Fruit fly (Drosophila melanogaster) whole organism, embryonic: ENCODE measurements around the gene Prx2.

Experiments
- Asciz ChIP-seq: fragments of 200-800 bp; sonication (Bioruptor generic); optimal IDR thresholded peaks from 2 replicates; lab custom pipeline; 2017; ENCODE audit warnings: missing biosample characterization, mild to moderate bottlenecking, missing genetic modification characterization, missing genetic modification reagents
- Awh ChIP-seq: fragments of 200-800 bp; sonication (Bioruptor generic); IDR thresholded peaks from 2 replicates; pipeline ENCODE4, ENCODE4 v1.3.6; 2022; ENCODE audit warnings: missing biosample characterization, missing genetic modification characterization
- CG10267 ChIP-seq: fragments of 200-800 bp; sonication (Bioruptor generic); optimal IDR thresholded peaks from 2 replicates; lab custom pipeline; 2018; ENCODE audit warnings: missing biosample characterization, mild to moderate bottlenecking, missing genetic modification characterization, moderate library complexity
- CG10431 ChIP-seq: fragments of 200-800 bp; sonication (Bioruptor generic); optimal IDR thresholded peaks from 3 replicates; lab custom pipeline; 2018; ENCODE audit warnings: missing biosample characterization, mild to moderate bottlenecking, missing genetic modification characterization
- CG10543 ChIP-seq: fragments of 200-800 bp; sonication (Bioruptor generic); optimal IDR thresholded peaks from 3 replicates; lab custom pipeline; 2017; ENCODE audit warnings: missing biosample characterization, mild to moderate bottlenecking, missing genetic modification characterization, moderate library complexity
- CG11723 ChIP-seq: fragments of 200-800 bp; sonication (Bioruptor generic); optimal IDR thresholded peaks from 2 replicates; lab custom pipeline; 2017; ENCODE audit warnings: missing biosample characterization, mild to moderate bottlenecking, missing genetic modification characterization
- CG12104 ChIP-seq: fragments of 200-800 bp; sonication (Bioruptor generic); optimal IDR thresholded peaks from 3 replicates; lab custom pipeline; 2016; ENCODE audit warnings: missing biosample characterization, missing genetic modification characterization
- CG13123 ChIP-seq: fragments of 200-800 bp; sonication (Bioruptor generic); optimal IDR thresholded peaks from 2 replicates; lab custom pipeline; 2016; ENCODE audit warnings: missing biosample characterization, missing genetic modification characterization
- CG13424 ChIP-seq: fragments of 200-800 bp; sonication (Bioruptor generic); optimal IDR thresholded peaks from 2 replicates; lab custom pipeline; 2019; ENCODE audit warnings: missing biosample characterization, mild to moderate bottlenecking, missing genetic modification characterization, moderate library complexity
- CG14050 ChIP-seq: fragments of 200-800 bp; sonication (Bioruptor generic); IDR thresholded peaks from 3 replicates; pipeline ENCODE4 v1.3.6; 2022; ENCODE audit warnings: missing biosample characterization, missing genetic modification characterization
- CG15011 ChIP-seq: fragments of 200-800 bp; sonication (Bioruptor generic); optimal IDR thresholded peaks from 3 replicates; lab custom pipeline; 2018; ENCODE audit warnings: missing biosample characterization, mild to moderate bottlenecking, missing genetic modification characterization
- CG1602 ChIP-seq: fragments of 200-800 bp; sonication (Bioruptor generic); optimal IDR thresholded peaks from 3 replicates; lab custom pipeline; 2016; ENCODE audit warnings: missing biosample characterization, missing genetic modification characterization
- CG18619 ChIP-seq: fragments of 200-800 bp; sonication (Bioruptor generic); optimal IDR thresholded peaks from 3 replicates; lab custom pipeline; 2017; ENCODE audit warnings: missing biosample characterization, mild to moderate bottlenecking, missing genetic modification characterization
- CG2889 ChIP-seq: fragments of 200-800 bp; sonication (Bioruptor generic); IDR thresholded peaks from 3 replicates; pipeline ENCODE4 v1.3.6; 2022; ENCODE audit warnings: missing biosample characterization, missing genetic modification characterization
- CG31441 ChIP-seq: fragments of 200-800 bp; sonication (Bioruptor generic); IDR thresholded peaks from 2 replicates; pipeline ENCODE4 v1.3.6; 2022; ENCODE audit warnings: missing biosample characterization, missing genetic modification characterization
- CG32767 ChIP-seq: fragments of 200-800 bp; sonication (Bioruptor generic); IDR thresholded peaks from 2 replicates; pipeline ENCODE4 v1.3.6; 2022; ENCODE audit warnings: missing biosample characterization, missing genetic modification characterization
- CG32772 ChIP-seq: fragments of 200-800 bp; sonication (Bioruptor generic); IDR thresholded peaks from 2 replicates; pipeline ENCODE4 v1.3.6; 2022; ENCODE audit warnings: missing biosample characterization, missing genetic modification characterization
- CG3838 ChIP-seq: fragments of 200-800 bp; sonication (Bioruptor generic); optimal IDR thresholded peaks from 3 replicates; lab custom pipeline; 2016; ENCODE audit warnings: missing biosample characterization, missing genetic modification characterization
- CG6689 ChIP-seq: fragments of 200-800 bp; sonication (Bioruptor generic); IDR thresholded peaks from 2 replicates; pipeline ENCODE4 v1.3.6; 2022; ENCODE audit warnings: missing biosample characterization, missing genetic modification characterization
- CG6854 ChIP-seq: fragments of 200-800 bp; sonication (Bioruptor generic); optimal IDR thresholded peaks from 3 replicates; lab custom pipeline; 2017; ENCODE audit warnings: missing biosample characterization, mild to moderate bottlenecking, missing genetic modification characterization
- CG7556 ChIP-seq: fragments of 200-800 bp; sonication (Bioruptor generic); optimal IDR thresholded peaks from 2 replicates; lab custom pipeline; 2017; ENCODE audit warnings: missing biosample characterization, mild to moderate bottlenecking, missing genetic modification characterization
- CG7786 ChIP-seq: fragments of 200-800 bp; sonication (Bioruptor generic); optimal IDR thresholded peaks from 2 replicates; lab custom pipeline; 2016; ENCODE audit warnings: missing biosample characterization, missing genetic modification characterization
- CG7987 ChIP-seq: fragments of 200-800 bp; sonication (Bioruptor generic); optimal IDR thresholded peaks from 2 replicates; lab custom pipeline; 2018; ENCODE audit warnings: missing biosample characterization, mild to moderate bottlenecking, missing genetic modification characterization, moderate library complexity
- CG8478 ChIP-seq: fragments of >200 bp; optimal IDR thresholded peaks from 2 replicates; lab custom pipeline; 2018
- CG9437 ChIP-seq: fragments of 200-800 bp; sonication (Bioruptor generic); optimal IDR thresholded peaks from 2 replicates; lab custom pipeline; 2018; ENCODE audit warnings: missing biosample characterization, mild to moderate bottlenecking, missing genetic modification characterization
- CG9727 ChIP-seq: fragments of 200-800 bp; sonication (Bioruptor generic); optimal IDR thresholded peaks from 3 replicates; lab custom pipeline; 2017; ENCODE audit warnings: missing biosample characterization, mild to moderate bottlenecking, missing genetic modification characterization
- CG9876 ChIP-seq: fragments of 200-800 bp; sonication (Bioruptor generic); optimal IDR thresholded peaks from 2 replicates; lab custom pipeline; 2016; ENCODE audit warnings: missing biosample characterization, missing genetic modification characterization
- CTCF ChIP-seq: fragments of 200-800 bp; sonication (Bioruptor generic); optimal IDR thresholded peaks from 2 replicates; lab custom pipeline; 2017; ENCODE audit warnings: missing biosample characterization, mild to moderate bottlenecking, missing genetic modification characterization, moderate library complexity
- D19A ChIP-seq: fragments of 200-800 bp; optimal IDR thresholded peaks from 3 replicates; lab custom pipeline; 2019; ENCODE audit warnings: missing biosample characterization, mild to moderate bottlenecking, missing genetic modification characterization, moderate library complexity
- Dfd ChIP-seq, 2 experiments: fragments of >200 bp; optimal IDR thresholded peaks; 2 replicates each; lab custom pipeline; 2017; ENCODE audit warnings: missing biosample characterization in 2 of 2, missing genetic modification characterization in 2 of 2
- Doc3 ChIP-seq: fragments of 200-800 bp; sonication (Bioruptor generic); IDR thresholded peaks from 3 replicates; pipeline ENCODE4 v1.3.6; 2022; ENCODE audit warnings: missing biosample characterization, missing genetic modification characterization; ENCODE audit not compliant: partially characterized antibody
- Drgx ChIP-seq: fragments of 200-800 bp; sonication (Bioruptor generic); IDR thresholded peaks from 2 replicates; pipeline ENCODE4 v1.3.6; 2022; ENCODE audit warnings: missing biosample characterization, missing genetic modification characterization
- Fer1 ChIP-seq: fragments of 200-800 bp; sonication (Bioruptor generic); optimal IDR thresholded peaks from 2 replicates; lab custom pipeline; 2017; ENCODE audit warnings: missing biosample characterization, mild to moderate bottlenecking, missing genetic modification characterization
- Fer2 ChIP-seq: fragments of 200-800 bp; sonication (Bioruptor generic); optimal IDR thresholded peaks from 2 replicates; lab custom pipeline; 2018; ENCODE audit warnings: missing biosample characterization, mild to moderate bottlenecking, missing genetic modification characterization, moderate library complexity
- Hand ChIP-seq: fragments of 200-800 bp; sonication (Bioruptor generic); optimal IDR thresholded peaks from 2 replicates; lab custom pipeline; 2017; ENCODE audit warnings: mild to moderate bottlenecking, missing biosample characterization, missing genetic modification reagents, missing genetic modification characterization
- NfI ChIP-seq: fragments of 200-800 bp; sonication (Bioruptor generic); optimal IDR thresholded peaks from 3 replicates; lab custom pipeline; 2018; ENCODE audit warnings: missing biosample characterization, mild to moderate bottlenecking, missing genetic modification characterization, moderate library complexity
- Sry-β ChIP-seq: fragments of 200-800 bp; sonication (Bioruptor generic); optimal IDR thresholded peaks from 2 replicates; lab custom pipeline; 2018; ENCODE audit warnings: missing biosample characterization, mild to moderate bottlenecking, missing genetic modification characterization, moderate library complexity
- abd-A ChIP-seq: fragments of 200-800 bp; sonication (Bioruptor generic); optimal IDR thresholded peaks from 3 replicates; lab custom pipeline; 2019; ENCODE audit warnings: missing biosample characterization, mild to moderate bottlenecking, missing genetic modification characterization, moderate library complexity
- ac ChIP-seq: fragments of 200-800 bp; sonication (Bioruptor generic); optimal IDR thresholded peaks from 3 replicates; lab custom pipeline; 2017; ENCODE audit warnings: missing biosample characterization, mild to moderate bottlenecking, missing genetic modification characterization
- al ChIP-seq: fragments of 200-800 bp; sonication (Bioruptor generic); IDR thresholded peaks from 2 replicates; pipeline ENCODE4 v1.3.6; 2022; ENCODE audit warnings: missing biosample characterization, missing genetic modification characterization
- bab2 ChIP-seq: fragments of 200-800 bp; sonication (Bioruptor generic); optimal IDR thresholded peaks from 2 replicates; lab custom pipeline; 2016; ENCODE audit warnings: missing biosample characterization, missing genetic modification characterization
- bowl ChIP-seq: fragments of 200-800 bp; sonication (Bioruptor generic); IDR thresholded peaks from 2 replicates; pipeline ENCODE4 v1.3.6; 2022; ENCODE audit warnings: missing biosample characterization, missing genetic modification characterization
- btn ChIP-seq: fragments of 200-800 bp; sonication (Bioruptor generic); optimal IDR thresholded peaks from 2 replicates; lab custom pipeline; 2016; ENCODE audit warnings: missing biosample characterization, missing genetic modification characterization
- cad ChIP-seq: fragments of >200 bp; optimal IDR thresholded peaks from 2 replicates; lab custom pipeline; 2017; ENCODE audit warnings: missing biosample characterization, missing genetic modification characterization
- cato ChIP-seq: fragments of 200-800 bp; sonication (Bioruptor generic); optimal IDR thresholded peaks from 2 replicates; lab custom pipeline; 2016; ENCODE audit warnings: missing biosample characterization, missing genetic modification characterization, borderline replicate concordance
- crol ChIP-seq: fragments of 200-800 bp; sonication (Bioruptor generic); IDR thresholded peaks from 2 replicates; pipeline ENCODE4 v1.3.6; 2022; ENCODE audit warnings: missing biosample characterization, missing genetic modification characterization
- gcm ChIP-seq: fragments of 200-800 bp; sonication (Bioruptor generic); optimal IDR thresholded peaks from 2 replicates; lab custom pipeline; 2019; ENCODE audit warnings: missing biosample characterization, mild to moderate bottlenecking, missing genetic modification characterization, moderate library complexity
- gem ChIP-seq: fragments of 200-800 bp; sonication (Bioruptor generic); optimal IDR thresholded peaks from 2 replicates; lab custom pipeline; 2019; ENCODE audit warnings: missing biosample characterization, mild to moderate bottlenecking, missing genetic modification characterization, moderate library complexity
- hbn ChIP-seq: fragments of 200-800 bp; sonication (Bioruptor generic); IDR thresholded peaks from 2 replicates; pipeline ENCODE4 v1.3.6; 2022; ENCODE audit warnings: missing biosample characterization, missing genetic modification characterization; ENCODE audit not compliant: partially characterized antibody
- lbe ChIP-seq: fragments of 200-800 bp; sonication (Bioruptor generic); optimal IDR thresholded peaks from 2 replicates; lab custom pipeline; 2016; ENCODE audit warnings: missing biosample characterization, mild to moderate bottlenecking, missing genetic modification characterization
- lola ChIP-seq, 3 experiments: fragments of >200 bp in 2 of 3; fragments of 200-800 bp in 1 of 3; sonication (Bioruptor generic) in 1 of 3; optimal IDR thresholded peaks; 2 replicates each; lab custom pipeline; 2017 to 2019; ENCODE audit warnings: missing biosample characterization in 3 of 3, missing genetic modification characterization in 3 of 3, mild to moderate bottlenecking in 1 of 3, moderate library complexity in 1 of 3
- nom ChIP-seq: fragments of 200-800 bp; sonication (Bioruptor generic); optimal IDR thresholded peaks from 2 replicates; lab custom pipeline; 2017; ENCODE audit warnings: missing biosample characterization, missing genetic modification characterization, mild to moderate bottlenecking, moderate library complexity, missing genetic modification reagents
- repo ChIP-seq: fragments of 200-800 bp; sonication (Bioruptor generic); optimal IDR thresholded peaks from 2 replicates; lab custom pipeline; 2016; ENCODE audit warnings: missing biosample characterization, missing genetic modification characterization
- stc ChIP-seq: fragments of 200-800 bp; sonication (Bioruptor generic); IDR thresholded peaks from 2 replicates; pipeline ENCODE4 v1.3.6; 2022; ENCODE audit warnings: missing biosample characterization, missing genetic modification characterization
- sug ChIP-seq: fragments of 200-800 bp; optimal IDR thresholded peaks from 2 replicates; lab custom pipeline; 2019; ENCODE audit warnings: missing biosample characterization, mild to moderate bottlenecking, missing genetic modification characterization, moderate library complexity

The Prx2 gene

dm6 chrX:13310764-13311163 is 18.9 kb upstream of the Prx2 start (continued):
- TF ChIP-seq CG13123 (GFP tag; lab: Kevin White, UChicago) = no peak
- TF ChIP-seq CG10431 (GFP tag; lab: Kevin White, UChicago) = no peak
- no peak for TF ChIP-seq CG7786 (GFP tag; lab: Kevin White, UChicago)
- no peak for TF ChIP-seq CG32767 (GFP tag; lab: Robert Waterston, UW)
- no peak for TF ChIP-seq CG11723
- TF ChIP-seq CG2889 = no peak
- no peak for TF ChIP-seq CG14050 (GFP tag; lab: Robert Waterston, UW)
- peak; percentile 81 for TF ChIP-seq CG10543
- no peak for TF ChIP-seq Fer2 (tag; lab: Kevin White, UChicago)
- no peak for TF ChIP-seq Dfd (GFP tag; optimal IDR thresholded peaks at IDR 0.05; lab: Kevin White, UChicago)
- no peak for TF ChIP-seq CG6689 (GFP tag; lab: Robert Waterston, UW)
- TF ChIP-seq abd-A (tag; lab: Kevin White, UChicago) = peak; percentile 24
- peak; percentile 83 for TF ChIP-seq crol (GFP tag; lab: Robert Waterston, UW)
- TF ChIP-seq CG9876 (GFP tag; lab: Kevin White, UChicago) = no peak
- TF ChIP-seq gcm = no peak
- no peak for TF ChIP-seq Doc3 (GFP tag; lab: Robert Waterston, UW)
- no peak for TF ChIP-seq CTCF (GFP tag; lab: Kevin White, UChicago)
- no peak for TF ChIP-seq Fer1 (GFP tag; lab: Kevin White, UChicago)
- no peak for TF ChIP-seq repo (GFP tag; lab: Kevin White, UChicago)
- TF ChIP-seq gem (tag; lab: Kevin White, UChicago) = no peak
- no peak for TF ChIP-seq CG13424 (tag; lab: Kevin White, UChicago)
- TF ChIP-seq bab2 (GFP tag; lab: Kevin White, UChicago) = no peak
- TF ChIP-seq D19A = no peak
- no peak for TF ChIP-seq CG9437
- no peak for TF ChIP-seq CG8478 (lab: Kevin White, UChicago)
- no peak for TF ChIP-seq CG3838
- TF ChIP-seq CG1602 (GFP tag; lab: Kevin White, UChicago) = no peak
- no peak for TF ChIP-seq hbn (GFP tag; lab: Robert Waterston, UW)
- no peak for TF ChIP-seq NfI (GFP tag; lab: Kevin White, UChicago)
- no peak for TF ChIP-seq cato
- TF ChIP-seq Sry-β (GFP tag; lab: Kevin White, UChicago) = no peak
- TF ChIP-seq CG31441 = no peak
- no peak for TF ChIP-seq al (GFP tag; lab: Robert Waterston, UW)
- TF ChIP-seq CG7556 = no peak
- TF ChIP-seq CG9727 (GFP tag; lab: Kevin White, UChicago) = no peak
- TF ChIP-seq Hand (GFP tag; lab: Kevin White, UChicago) = no peak
- no peak for TF ChIP-seq ac (GFP tag; lab: Kevin White, UChicago)
- TF ChIP-seq CG12104 (GFP tag; lab: Kevin White, UChicago) = no peak
- TF ChIP-seq Asciz (GFP tag; lab: Kevin White, UChicago) = no peak
- no peak for TF ChIP-seq CG6854 (GFP tag; lab: Kevin White, UChicago)

dm6 chrX:13312200-13312599 is 17.4 kb upstream of the Prx2 start:
- TF ChIP-seq Drgx = peak; percentile 68
- TF ChIP-seq cad (GFP tag; lab: Kevin White, UChicago) = no peak
- TF ChIP-seq sug (tag; lab: Kevin White, UChicago) = no peak
- no peak for TF ChIP-seq lola (GFP tag; optimal IDR thresholded peaks at IDR 0.05; lab: Kevin White, UChicago)
- no peak for TF ChIP-seq CG10267 (tag; lab: Kevin White, UChicago)
- TF ChIP-seq bowl (GFP tag; lab: Robert Waterston, UW) = no peak
- no peak for TF ChIP-seq CG13123 (GFP tag; lab: Kevin White, UChicago)
- TF ChIP-seq lbe (GFP tag; lab: Kevin White, UChicago) = peak; percentile 2
- no peak for TF ChIP-seq CG15011
- TF ChIP-seq CG18619 (GFP tag; lab: Kevin White, UChicago) = no peak
- TF ChIP-seq Awh (GFP tag; lab: Robert Waterston, UW) = no peak
- TF ChIP-seq CG32772 (GFP tag; lab: Robert Waterston, UW) = no peak
- no peak for TF ChIP-seq CG7987 (GFP tag; lab: Kevin White, UChicago)
- TF ChIP-seq stc (GFP tag; lab: Robert Waterston, UW) = no peak
- TF ChIP-seq btn (GFP tag; lab: Kevin White, UChicago) = no peak
- TF ChIP-seq nom (GFP tag; lab: Kevin White, UChicago) = peak; percentile 24
